Fruit fly (Drosophila melanogaster) whole organism, prepupa: ENCODE measurements around the gene Gba1b.

Source experiments
- Blimp-1 ChIP-seq: fragments of 200-800 bp; sonication (Bioruptor generic); optimal IDR thresholded peaks from 3 replicates; lab custom pipeline; 2017; ENCODE audit warnings: missing biosample characterization, missing genetic modification characterization, mild to moderate bottlenecking, moderate library complexity, missing genetic modification reagents
- CG10631 ChIP-seq: fragments of 200-800 bp; sonication (Bioruptor generic); optimal IDR thresholded peaks from 2 replicates; lab custom pipeline; 2016; ENCODE audit warnings: missing biosample characterization, missing genetic modification characterization
- CG10669 ChIP-seq: fragments of 200-800 bp; sonication (Bioruptor generic); optimal IDR thresholded peaks from 3 replicates; lab custom pipeline; 2018; ENCODE audit warnings: missing biosample characterization, mild to moderate bottlenecking, missing genetic modification characterization, moderate library complexity
- CG11294 ChIP-seq: fragments of 200-800 bp; sonication (Bioruptor generic); IDR thresholded peaks from 2 replicates; pipeline ENCODE4 v1.3.6; 2022; ENCODE audit warnings: missing biosample characterization, missing genetic modification characterization
- CG11902 ChIP-seq: fragments of 200-800 bp; sonication (Bioruptor generic); optimal IDR thresholded peaks from 3 replicates; lab custom pipeline; 2016; ENCODE audit warnings: missing biosample characterization, missing genetic modification characterization
- CG15336 ChIP-seq: fragments of 200-800 bp; sonication (Bioruptor generic); IDR thresholded peaks from 2 replicates; pipeline ENCODE4 v1.3.6; 2022; ENCODE audit warnings: missing biosample characterization, missing genetic modification characterization
- CG16779 ChIP-seq: fragments of 200-800 bp; sonication (Bioruptor generic); optimal IDR thresholded peaks from 3 replicates; lab custom pipeline; 2017; ENCODE audit warnings: missing biosample characterization, mild to moderate bottlenecking, missing genetic modification characterization
- CG3032 ChIP-seq: fragments of 200-800 bp; optimal IDR thresholded peaks from 2 replicates; lab custom pipeline; 2019; ENCODE audit warnings: missing biosample characterization, mild to moderate bottlenecking, missing genetic modification characterization, moderate library complexity
- CG31627 ChIP-seq: fragments of 200-800 bp; sonication (Bioruptor generic); optimal IDR thresholded peaks from 3 replicates; lab custom pipeline; 2016; ENCODE audit warnings: missing biosample characterization, missing genetic modification characterization
- CG34406 ChIP-seq: fragments of 200-800 bp; sonication (Bioruptor generic); optimal IDR thresholded peaks from 3 replicates; lab custom pipeline; 2016; ENCODE audit warnings: missing biosample characterization, missing genetic modification characterization
- CG3919 ChIP-seq: fragments of 200-800 bp; sonication (Bioruptor generic); optimal IDR thresholded peaks from 3 replicates; lab custom pipeline; 2016; ENCODE audit warnings: missing biosample characterization, missing genetic modification characterization
- CG4318 ChIP-seq: fragments of 200-800 bp; sonication (Bioruptor generic); optimal IDR thresholded peaks from 3 replicates; lab custom pipeline; 2017; ENCODE audit warnings: missing biosample characterization, mild to moderate bottlenecking, missing genetic modification characterization
- CG6276 ChIP-seq: fragments of 200-800 bp; sonication (Bioruptor generic); optimal IDR thresholded peaks from 2 replicates; lab custom pipeline; 2017; ENCODE audit warnings: missing biosample characterization, mild to moderate bottlenecking, missing genetic modification characterization
- CG6792 ChIP-seq: fragments of 200-800 bp; sonication (Bioruptor generic); optimal IDR thresholded peaks from 3 replicates; lab custom pipeline; 2016; ENCODE audit warnings: missing biosample characterization, missing genetic modification characterization
- CG6808 ChIP-seq: fragments of 200-800 bp; sonication (Bioruptor generic); optimal IDR thresholded peaks from 3 replicates; lab custom pipeline; 2017; ENCODE audit warnings: missing biosample characterization, missing genetic modification characterization, mild to moderate bottlenecking, moderate library complexity, missing genetic modification reagents
- CG7368 ChIP-seq: fragments of 200-800 bp; sonication (Bioruptor generic); optimal IDR thresholded peaks from 3 replicates; lab custom pipeline; 2016; ENCODE audit warnings: missing biosample characterization, missing genetic modification characterization
- CG8119 ChIP-seq: fragments of 200-800 bp; sonication (Bioruptor generic); IDR thresholded peaks from 3 replicates; pipeline ENCODE4 v1.3.6; 2022; ENCODE audit warnings: missing biosample characterization, missing genetic modification characterization
- CG8319 ChIP-seq: fragments of 200-800 bp; sonication (Bioruptor generic); optimal IDR thresholded peaks from 3 replicates; lab custom pipeline; 2016; ENCODE audit warnings: missing biosample characterization, missing genetic modification characterization
- CG8632 ChIP-seq: fragments of 200-800 bp; sonication (Bioruptor generic); optimal IDR thresholded peaks from 3 replicates; lab custom pipeline; 2016; ENCODE audit warnings: missing biosample characterization, missing genetic modification characterization
- CG9139 ChIP-seq: fragments of 200-800 bp; sonication (Bioruptor generic); optimal IDR thresholded peaks from 3 replicates; lab custom pipeline; 2017; ENCODE audit warnings: missing biosample characterization, mild to moderate bottlenecking, missing genetic modification characterization
- Eip75B ChIP-seq: fragments of 200-800 bp; sonication (Bioruptor generic); optimal IDR thresholded peaks from 3 replicates; lab custom pipeline; 2016; ENCODE audit warnings: missing biosample characterization, missing genetic modification characterization
- Eip78C ChIP-seq: fragments of 200-800 bp; sonication (Bioruptor generic); peaks from one replicate; lab custom pipeline; 2016; ENCODE audit warnings: missing biosample characterization, missing genetic modification characterization
- Ets21C ChIP-seq: fragments of 200-800 bp; sonication (Bioruptor generic); optimal IDR thresholded peaks from 3 replicates; lab custom pipeline; 2016; ENCODE audit warnings: missing biosample characterization, missing genetic modification characterization
- Ets96B ChIP-seq: fragments of 200-800 bp; optimal IDR thresholded peaks from 2 replicates; lab custom pipeline; 2019; ENCODE audit warnings: missing biosample characterization, mild to moderate bottlenecking, missing genetic modification characterization, moderate library complexity
- Gug ChIP-seq: fragments of 200-800 bp; sonication (Bioruptor generic); IDR thresholded peaks from 2 replicates; pipeline ENCODE4 v1.3.6; 2022; ENCODE audit warnings: missing biosample characterization, missing genetic modification characterization
- Hr38 ChIP-seq: sonication (Bioruptor generic); optimal IDR thresholded peaks from 2 replicates; lab custom pipeline; 2016; ENCODE audit warnings: missing biosample characterization, missing genetic modification characterization
- Hr39 ChIP-seq: fragments of 200-800 bp; sonication (Bioruptor generic); optimal IDR thresholded peaks from 2 replicates; lab custom pipeline; 2016; ENCODE audit warnings: missing biosample characterization, missing genetic modification characterization
- Hr4 ChIP-seq: fragments of 200-800 bp; sonication (Bioruptor generic); optimal IDR thresholded peaks from 3 replicates; lab custom pipeline; 2016; ENCODE audit warnings: missing biosample characterization, missing genetic modification characterization
- Lpt ChIP-seq: fragments of 200-800 bp; sonication (Bioruptor generic); optimal IDR thresholded peaks from 3 replicates; lab custom pipeline; 2016; ENCODE audit warnings: missing biosample characterization, missing genetic modification characterization
- Met ChIP-seq: fragments of 200-800 bp; sonication (Bioruptor generic); optimal IDR thresholded peaks from 3 replicates; lab custom pipeline; 2016; ENCODE audit warnings: missing biosample characterization, missing genetic modification characterization
- Smox ChIP-seq: fragments of 200-800 bp; sonication (Bioruptor generic); optimal IDR thresholded peaks from 3 replicates; lab custom pipeline; 2016; ENCODE audit warnings: missing biosample characterization, missing genetic modification characterization
- Sox102F ChIP-seq: fragments of 200-800 bp; sonication (Bioruptor generic); optimal IDR thresholded peaks from 2 replicates; lab custom pipeline; 2016; ENCODE audit warnings: missing biosample characterization, mild to moderate bottlenecking, missing genetic modification characterization
- Sox14 ChIP-seq: fragments of 200-800 bp; sonication (Bioruptor generic); optimal IDR thresholded peaks from 3 replicates; lab custom pipeline; 2016; ENCODE audit warnings: missing biosample characterization, missing genetic modification characterization
- Sox15 ChIP-seq: fragments of 200-800 bp; sonication (Bioruptor generic); optimal IDR thresholded peaks from 3 replicates; lab custom pipeline; 2016; ENCODE audit warnings: missing biosample characterization, missing genetic modification characterization
- achi ChIP-seq: fragments of 200-800 bp; sonication (Bioruptor generic); optimal IDR thresholded peaks from 3 replicates; lab custom pipeline; 2016; ENCODE audit warnings: missing biosample characterization, missing genetic modification characterization
- acj6 ChIP-seq: fragments of 200-800 bp; sonication (Bioruptor generic); optimal IDR thresholded peaks from 3 replicates; lab custom pipeline; 2016; ENCODE audit warnings: missing biosample characterization, missing genetic modification characterization
- dac ChIP-seq: fragments of 200-800 bp; sonication (Bioruptor generic); optimal IDR thresholded peaks from 2 replicates; lab custom pipeline; 2017; ENCODE audit warnings: missing biosample characterization, mild to moderate bottlenecking, missing genetic modification characterization
- dsx ChIP-seq: fragments of 200-800 bp; optimal IDR thresholded peaks from 3 replicates; lab custom pipeline; 2019; ENCODE audit warnings: missing biosample characterization, mild to moderate bottlenecking, missing genetic modification characterization, moderate library complexity; ENCODE audit not compliant: poor library complexity, severe bottlenecking
- esn ChIP-seq: fragments of 200-800 bp; sonication (Bioruptor generic); optimal IDR thresholded peaks from 2 replicates; lab custom pipeline; 2016; ENCODE audit warnings: missing biosample characterization, mild to moderate bottlenecking, missing genetic modification characterization, moderate library complexity
- fd59A ChIP-seq: fragments of 200-800 bp; sonication (Bioruptor generic); optimal IDR thresholded peaks from 2 replicates; lab custom pipeline; 2017; ENCODE audit warnings: missing biosample characterization, mild to moderate bottlenecking, missing genetic modification characterization, missing genetic modification reagents
- fd85E ChIP-seq: fragments of 200-800 bp; sonication (Bioruptor generic); optimal IDR thresholded peaks from 3 replicates; lab custom pipeline; 2016; ENCODE audit warnings: missing biosample characterization, missing genetic modification characterization
- net ChIP-seq: fragments of 200-800 bp; sonication (Bioruptor generic); optimal IDR thresholded peaks from 3 replicates; lab custom pipeline; 2016; ENCODE audit warnings: missing biosample characterization, missing genetic modification characterization
- pdm3 ChIP-seq: fragments of 200-800 bp; sonication (Bioruptor generic); optimal IDR thresholded peaks from 3 replicates; lab custom pipeline; 2016; ENCODE audit warnings: missing biosample characterization, missing genetic modification characterization
- salr ChIP-seq, 2 experiments: fragments of 200-800 bp; sonication (Bioruptor generic); optimal IDR thresholded peaks; 3 replicates each; lab custom pipeline; 2016 to 2018; ENCODE audit warnings: missing biosample characterization in 2 of 2, missing genetic modification characterization in 2 of 2, mild to moderate bottlenecking in 1 of 2
- spab ChIP-seq: fragments of 200-800 bp; sonication (Bioruptor generic); optimal IDR thresholded peaks from 2 replicates; lab custom pipeline; 2017; ENCODE audit warnings: missing biosample characterization, mild to moderate bottlenecking, missing genetic modification characterization, missing genetic modification reagents
- ss ChIP-seq, 2 experiments: fragments of 200-800 bp; sonication (Bioruptor generic); optimal IDR thresholded peaks; 2 replicates in 1 of 2; 3 replicates in 1 of 2; lab custom pipeline; 2017 to 2018; ENCODE audit warnings: mild to moderate bottlenecking in 2 of 2, missing biosample characterization in 2 of 2, missing genetic modification characterization in 2 of 2, moderate library complexity in 1 of 2
- svp ChIP-seq: fragments of 200-800 bp; sonication (Bioruptor generic); peaks from one replicate; lab custom pipeline; 2016; ENCODE audit warnings: missing biosample characterization, missing genetic modification characterization
- vri ChIP-seq: fragments of 200-800 bp; sonication (Bioruptor generic); optimal IDR thresholded peaks from 3 replicates; lab custom pipeline; 2016; ENCODE audit warnings: missing biosample characterization, mild to moderate bottlenecking, missing genetic modification characterization

Gba1b gene

DNA sequence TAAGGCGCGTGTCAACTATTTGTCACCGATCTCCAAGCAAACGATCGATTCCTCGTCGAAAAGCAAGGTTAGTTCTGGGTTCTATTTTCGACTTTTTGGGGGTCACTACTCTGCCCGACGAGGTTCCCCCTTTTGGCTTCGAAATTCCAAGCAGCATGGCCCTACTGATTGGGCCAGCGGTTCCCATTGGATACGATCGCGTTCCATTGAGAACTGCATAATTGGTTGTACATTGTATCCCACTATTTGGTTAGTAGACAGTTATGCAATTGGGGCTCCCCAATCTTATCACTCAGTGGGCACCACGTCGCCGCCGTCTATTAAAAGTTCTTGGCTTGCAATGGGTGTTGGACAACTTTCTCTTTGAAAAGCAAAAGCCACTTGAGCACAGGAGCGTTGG is 29.2 kb downstream of the Gba1b start:
- no peak for TF ChIP-seq pdm3
- TF ChIP-seq CG3919 (GFP tag; lab: Kevin White, UChicago): no peak

DNA sequence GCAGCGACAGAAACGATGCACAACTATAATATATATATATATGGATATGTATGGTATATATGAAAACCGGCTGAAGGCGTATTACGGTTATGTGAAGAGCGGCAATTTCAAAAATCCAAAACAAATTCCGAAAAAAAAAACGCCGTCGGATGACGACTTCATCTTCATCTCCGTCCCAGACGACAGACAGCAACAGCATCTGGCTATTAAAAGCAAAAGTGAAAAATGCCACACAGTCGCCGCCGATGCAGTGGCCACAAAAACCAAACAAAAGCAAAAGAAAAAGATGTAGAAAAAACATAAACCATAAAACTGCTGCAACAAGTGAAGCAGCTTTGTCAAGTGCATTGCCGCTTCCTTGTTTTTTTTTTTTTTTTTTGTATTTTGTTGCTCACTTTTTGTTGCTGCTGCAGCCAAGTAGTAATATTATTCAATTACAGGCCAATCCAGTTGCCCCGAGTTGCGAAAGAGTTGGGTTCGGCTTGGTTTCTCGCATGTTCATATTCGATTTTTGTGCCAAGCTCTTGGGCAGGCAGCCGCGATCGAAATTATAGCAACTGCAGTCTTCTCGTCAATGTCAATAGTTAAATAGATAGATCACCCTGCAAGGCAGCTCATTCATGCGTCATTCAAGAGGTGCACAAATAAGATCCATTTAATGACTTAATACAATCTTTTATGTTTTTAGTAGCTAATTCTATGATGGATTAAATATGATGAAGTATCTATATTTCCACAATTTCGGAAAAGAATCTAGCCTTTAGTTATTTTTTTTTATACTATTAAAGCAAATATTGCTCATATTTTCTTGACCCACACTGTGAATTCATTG is 30.2 kb downstream of the Gba1b start:
- no peak for TF ChIP-seq Met (GFP tag; lab: Kevin White, UChicago)
- TF ChIP-seq acj6 (GFP tag; lab: Kevin White, UChicago): no peak
- peak; percentile 26 for TF ChIP-seq spab (GFP tag; lab: Kevin White, UChicago)
- no peak for TF ChIP-seq CG10631 (GFP tag; lab: Kevin White, UChicago)
- TF ChIP-seq Blimp-1 (GFP tag; lab: Kevin White, UChicago): no peak
- TF ChIP-seq CG6792 (GFP tag; lab: Kevin White, UChicago): peak; percentile 40
- TF ChIP-seq esn (GFP tag; lab: Kevin White, UChicago): no peak
- TF ChIP-seq svp: no peak
- TF ChIP-seq CG8632: peak; percentile 19
- TF ChIP-seq CG4318 (GFP tag; lab: Kevin White, UChicago): peak; percentile 29
- peak; percentile 40 for TF ChIP-seq achi (GFP tag; lab: Kevin White, UChicago)
- peak; percentile 28 for TF ChIP-seq CG9139
- peak; percentile 71 for TF ChIP-seq CG6276
- TF ChIP-seq CG8119 (GFP tag; lab: Robert Waterston, UW): peak; percentile 72
- no peak for TF ChIP-seq Hr38 (GFP tag; lab: Kevin White, UChicago)
- TF ChIP-seq CG31627 (GFP tag; lab: Kevin White, UChicago): no peak
- no peak for TF ChIP-seq Sox14
- no peak for TF ChIP-seq CG3919 (GFP tag; lab: Kevin White, UChicago)
- TF ChIP-seq pdm3: peak; percentile 23
- TF ChIP-seq dsx (GFP tag; lab: Kevin White, UChicago): peak; percentile 32
- peak; percentile 19 for TF ChIP-seq Lpt (GFP tag; lab: Kevin White, UChicago)
- no peak for TF ChIP-seq fd59A
- no peak for TF ChIP-seq vri (GFP tag; lab: Kevin White, UChicago)
- peak; percentile 14 for TF ChIP-seq CG6808 (GFP tag; lab: Kevin White, UChicago)
- TF ChIP-seq Ets96B: no peak
- no peak for TF ChIP-seq Sox15 (GFP tag; lab: Kevin White, UChicago)
- no peak for TF ChIP-seq CG8319 (GFP tag; lab: Kevin White, UChicago)
- TF ChIP-seq CG7368 (GFP tag; lab: Kevin White, UChicago): no peak
- TF ChIP-seq Gug: no peak
- TF ChIP-seq CG3032 (tag; lab: Kevin White, UChicago): no peak
- no peak for TF ChIP-seq Ets21C (GFP tag; lab: Kevin White, UChicago)
- TF ChIP-seq CG34406: peak; percentile 35
- peak; percentile 15 to 44 for TF ChIP-seq ss (GFP tag; optimal IDR thresholded peaks at IDR 0.05; lab: Kevin White, UChicago)
- TF ChIP-seq CG11902: no peak
- no peak for TF ChIP-seq CG10669 (GFP tag; lab: Kevin White, UChicago)
- TF ChIP-seq dac (GFP tag; lab: Kevin White, UChicago): peak; percentile 21
- TF ChIP-seq CG15336 (GFP tag; lab: Robert Waterston, UW): peak; percentile 62
- no peak for TF ChIP-seq CG11294
- TF ChIP-seq Hr39: no peak
- TF ChIP-seq net (GFP tag; lab: Kevin White, UChicago): peak; percentile 38
- peak; percentile 52 for TF ChIP-seq CG16779
- peak in 1 of 2 experiments; percentile 38 for TF ChIP-seq salr (GFP tag; optimal IDR thresholded peaks at IDR 0.05; lab: Kevin White, UChicago)
- TF ChIP-seq Smox (GFP tag; lab: Kevin White, UChicago): no peak
- TF ChIP-seq Hr4 (GFP tag; lab: Kevin White, UChicago): peak; percentile 69
- no peak for TF ChIP-seq fd85E
- TF ChIP-seq Sox102F (GFP tag; lab: Kevin White, UChicago): no peak
- peak; percentile 37 for TF ChIP-seq Eip75B (GFP tag; lab: Kevin White, UChicago)
- TF ChIP-seq Eip78C (GFP tag; lab: Kevin White, UChicago): peak; percentile 61
